Worm (Caenorhabditis elegans) whole organism, young adult: ENCODE measurements around the gene cut-6.

Experiments
- B0019.2 ChIP-seq: fragments of 200-800 bp; sonication (Bioruptor generic); conservative IDR thresholded peaks from 2 replicates; pipeline ENCODE4 v1.3.6; 2022; ENCODE audit warnings: missing genetic modification reagents, missing genetic modification characterization, missing compliant biosample characterization
- B0336.3 ChIP-seq: fragments of 200-800 bp; sonication (Bioruptor generic); IDR thresholded peaks from 2 replicates; pipeline ENCODE4 v1.3.6; 2022; ENCODE audit warnings: missing genetic modification characterization, missing compliant biosample characterization
- F22D6.2 ChIP-seq: sonication (generic microtip); optimal IDR thresholded peaks from 2 replicates; lab custom pipeline; 2016; ENCODE audit warnings: mild to moderate bottlenecking, missing genetic modification characterization, missing compliant biosample characterization
- F23B12.7 ChIP-seq: sonication (generic microtip); optimal IDR thresholded peaks from 2 replicates; lab custom pipeline; 2017; ENCODE audit warnings: missing genetic modification characterization, mild to moderate bottlenecking, missing compliant biosample characterization, antibody characterized with exemption, moderate library complexity; ENCODE audit not compliant: insufficient read depth
- F33H1.4 ChIP-seq: fragments of 200-800 bp; sonication (Bioruptor generic); IDR thresholded peaks from 2 replicates; pipeline ENCODE4 v1.3.6; 2022; ENCODE audit warnings: missing genetic modification reagents, missing genetic modification characterization, missing compliant biosample characterization
- F52B5.7 ChIP-seq: sonication (generic microtip); optimal IDR thresholded peaks from 2 replicates; lab custom pipeline; 2016; ENCODE audit warnings: mild to moderate bottlenecking, missing genetic modification characterization, missing compliant biosample characterization
- F57A8.1 ChIP-seq: fragments of 200-800 bp; sonication (Bioruptor generic); optimal IDR thresholded peaks from 2 replicates; lab custom pipeline; 2018; ENCODE audit warnings: mild to moderate bottlenecking, missing genetic modification characterization, moderate library complexity, missing compliant biosample characterization
- K11D2.4 ChIP-seq: fragments of 200-800 bp; sonication (Bioruptor generic); IDR thresholded peaks from 2 replicates; pipeline ENCODE4 v1.3.6; 2022; ENCODE audit warnings: missing genetic modification reagents, missing genetic modification characterization, missing compliant biosample characterization
- Y56A3A.18 ChIP-seq: fragments of 200-800 bp; sonication (Bioruptor generic); IDR thresholded peaks from 2 replicates; pipeline ENCODE4 v1.3.6; 2022; ENCODE audit warnings: missing genetic modification reagents, missing genetic modification characterization, missing compliant biosample characterization
- Y95B8A.8 ChIP-seq: fragments of 200-800 bp; sonication (Bioruptor generic); IDR thresholded peaks from 2 replicates; pipeline ENCODE4 v1.3.6; 2022; ENCODE audit warnings: missing genetic modification reagents, missing genetic modification characterization, missing compliant biosample characterization
- aptf-3 ChIP-seq: fragments of 200-800 bp; sonication (Bioruptor generic); IDR thresholded peaks from 2 replicates; pipeline ENCODE4 v1.3.6; 2022; ENCODE audit warnings: missing genetic modification characterization, missing compliant biosample characterization
- athp-1 ChIP-seq: sonication (generic microtip); optimal IDR thresholded peaks from 2 replicates; lab custom pipeline; 2017; ENCODE audit warnings: mild to moderate bottlenecking, missing genetic modification characterization, missing compliant biosample characterization
- attf-3 ChIP-seq: fragments of 200-800 bp; sonication (Bioruptor generic); conservative IDR thresholded peaks from 2 replicates; pipeline ENCODE4 v1.3.6; 2022; ENCODE audit warnings: missing genetic modification reagents, missing genetic modification characterization, missing compliant biosample characterization
- attf-5 ChIP-seq: fragments of 200-800 bp; sonication (Bioruptor generic); optimal IDR thresholded peaks from 2 replicates; lab custom pipeline; 2018; ENCODE audit warnings: mild to moderate bottlenecking, missing genetic modification characterization, missing compliant biosample characterization
- cebp-1 ChIP-seq, 2 experiments: fragments of 200-800 bp in 1 of 2; sonication (Bioruptor generic) in 1 of 2; sonication (generic microtip) in 1 of 2; IDR thresholded peaks in 1 of 2; optimal IDR thresholded peaks in 1 of 2; 2 replicates each; pipeline versions ENCODE4 v1.3.6 to Lab custom; 2017 to 2022; ENCODE audit warnings: missing compliant biosample characterization in 2 of 2, missing genetic modification characterization in 2 of 2, mild to moderate bottlenecking in 1 of 2, missing genetic modification reagents in 1 of 2, moderate library complexity in 1 of 2
- ceh-40 ChIP-seq: fragments of 200-800 bp; sonication (Bioruptor generic); IDR thresholded peaks from 2 replicates; pipeline ENCODE4 v1.3.6; 2022; ENCODE audit warnings: missing genetic modification characterization, missing compliant biosample characterization
- ceh-91 ChIP-seq: fragments of 200-800 bp; sonication (Bioruptor generic); IDR thresholded peaks from 2 replicates; pipeline ENCODE4 v1.3.6; 2022; ENCODE audit warnings: missing genetic modification reagents, missing genetic modification characterization, missing compliant biosample characterization
- dox-1 ChIP-seq: fragments of 200-800 bp; sonication (Bioruptor generic); IDR thresholded peaks from 2 replicates; pipeline ENCODE4 v1.3.6; 2022; ENCODE audit warnings: missing genetic modification reagents, missing genetic modification characterization, missing compliant biosample characterization
- egl-44 ChIP-seq: fragments of 200-800 bp; sonication (Bioruptor generic); IDR thresholded peaks from 2 replicates; pipeline ENCODE4 v1.3.6; 2022; ENCODE audit warnings: missing genetic modification reagents, missing genetic modification characterization, missing compliant biosample characterization
- ets-4 ChIP-seq: fragments of 200-800 bp; sonication (Bioruptor generic); optimal IDR thresholded peaks from 2 replicates; lab custom pipeline; 2018; ENCODE audit warnings: mild to moderate bottlenecking, missing genetic modification characterization, missing compliant biosample characterization
- fkh-3 ChIP-seq: sonication (generic microtip); optimal IDR thresholded peaks from 2 replicates; lab custom pipeline; 2016; ENCODE audit warnings: mild to moderate bottlenecking, missing genetic modification characterization, missing compliant biosample characterization
- gei-17 ChIP-seq: fragments of 200-800 bp; sonication (Bioruptor generic); optimal IDR thresholded peaks from 2 replicates; lab custom pipeline; 2018; ENCODE audit warnings: mild to moderate bottlenecking, missing genetic modification characterization, missing compliant biosample characterization
- hmg-1.2 ChIP-seq: fragments of 200-800 bp; sonication (Bioruptor generic); IDR thresholded peaks from 2 replicates; pipeline ENCODE4 v1.3.6; 2022; ENCODE audit warnings: missing genetic modification reagents, missing genetic modification characterization, missing compliant biosample characterization
- lag-1 ChIP-seq: fragments of 200-800 bp; sonication (Bioruptor generic); IDR thresholded peaks from 2 replicates; pipeline ENCODE4 v1.3.6; 2022; ENCODE audit warnings: missing genetic modification reagents, missing genetic modification characterization, missing compliant biosample characterization
- let-607 ChIP-seq, 2 experiments: fragments of 200-800 bp in 1 of 2; sonication (Bioruptor generic) in 1 of 2; sonication (generic microtip) in 1 of 2; optimal IDR thresholded peaks; 2 replicates each; lab custom pipeline; 2016 to 2018; ENCODE audit warnings: mild to moderate bottlenecking in 2 of 2, missing compliant biosample characterization in 2 of 2, missing genetic modification characterization in 2 of 2, moderate library complexity in 2 of 2, missing genotype in 1 of 2
- lin-35 ChIP-seq, 3 experiments: fragments of 150-350 bp in 2 of 3; sonication (generic microtip) in 1 of 3; optimal IDR thresholded peaks; 2 replicates each; lab custom pipeline; 2014 to 2018; ENCODE audit warnings: missing biosample characterization in 3 of 3, missing genetic modification characterization in 3 of 3, missing genetic modification reagents in 3 of 3
- lin-54 ChIP-seq: fragments of 200-800 bp; sonication (Bioruptor generic); optimal IDR thresholded peaks from 2 replicates; lab custom pipeline; 2018; ENCODE audit warnings: mild to moderate bottlenecking, missing genetic modification characterization, missing compliant biosample characterization
- lir-1 ChIP-seq: fragments of 200-800 bp; sonication (Bioruptor generic); conservative IDR thresholded peaks from 2 replicates; pipeline ENCODE4 v1.3.6; 2022; ENCODE audit warnings: missing genetic modification reagents, missing genetic modification characterization, missing compliant biosample characterization
- lsy-27 ChIP-seq: sonication (generic microtip); optimal IDR thresholded peaks from 2 replicates; lab custom pipeline; 2017; ENCODE audit warnings: missing genetic modification characterization, mild to moderate bottlenecking, missing compliant biosample characterization, antibody characterized with exemption, missing genotype, borderline replicate concordance; ENCODE audit not compliant: insufficient read depth
- madf-6 ChIP-seq: fragments of 200-800 bp; sonication (Bioruptor generic); IDR thresholded peaks from 2 replicates; pipeline ENCODE4 v1.3.6; 2022; ENCODE audit warnings: missing genetic modification reagents, missing genetic modification characterization, missing compliant biosample characterization
- mcd-1 ChIP-seq: fragments of 200-800 bp; sonication (Bioruptor generic); IDR thresholded peaks from 2 replicates; pipeline ENCODE4 v1.3.6; 2022; ENCODE audit warnings: missing genetic modification reagents, missing genetic modification characterization, missing compliant biosample characterization
- mel-28 ChIP-seq: sonication (generic microtip); optimal IDR thresholded peaks from 2 replicates; lab custom pipeline; 2016; ENCODE audit warnings: borderline replicate concordance, mild to moderate bottlenecking, missing genetic modification characterization, missing compliant biosample characterization
- mxl-1 ChIP-seq: sonication (generic microtip); optimal IDR thresholded peaks from 2 replicates; lab custom pipeline; 2016; ENCODE audit warnings: missing genetic modification characterization, missing compliant biosample characterization
- nfya-2 ChIP-seq: fragments of 200-800 bp; sonication (Bioruptor generic); IDR thresholded peaks from 2 replicates; pipeline ENCODE4 v1.3.6; 2022; ENCODE audit warnings: missing genetic modification reagents, missing genetic modification characterization, missing compliant biosample characterization
- nfyb-1 ChIP-seq: fragments of 200-800 bp; sonication (Bioruptor generic); IDR thresholded peaks from 2 replicates; pipeline ENCODE4 v1.3.6; 2022; ENCODE audit warnings: missing genetic modification reagents, missing genetic modification characterization, missing compliant biosample characterization
- rpc-1 ChIP-seq, 2 experiments: fragments of 150-350 bp in 1 of 2; sonication (generic microtip) in 1 of 2; optimal IDR thresholded peaks; 2 replicates each; lab custom pipeline; 2014 to 2018; ENCODE audit warnings: missing biosample characterization in 1 of 2, missing genetic modification characterization in 1 of 2, missing genetic modification reagents in 1 of 2, missing genotype in 1 of 2
- snpc-1.3 ChIP-seq: sonication (generic microtip); optimal IDR thresholded peaks from 2 replicates; lab custom pipeline; 2017; ENCODE audit warnings: missing genetic modification characterization, mild to moderate bottlenecking, missing compliant biosample characterization, antibody characterized with exemption, moderate library complexity, missing genotype, missing genetic modification reagents; ENCODE audit not compliant: insufficient read depth
- snpc-4 ChIP-seq, 5 experiments: fragments of 150-350 bp in 1 of 5; sonication (generic microtip) in 4 of 5; optimal IDR thresholded peaks; 2 replicates each; lab custom pipeline; 2014 to 2018; ENCODE audit warnings: missing genetic modification characterization in 5 of 5, missing biosample characterization in 3 of 5, antibody characterized with exemption in 2 of 5, mild to moderate bottlenecking in 2 of 5, missing compliant biosample characterization in 2 of 5, missing genotype in 2 of 5, moderate library complexity in 2 of 5, missing genetic modification reagents in 1 of 5
- tbp1 ChIP-seq: fragments of 200-800 bp; sonication (Bioruptor generic); optimal IDR thresholded peaks from 2 replicates; lab custom pipeline; 2018; ENCODE audit warnings: mild to moderate bottlenecking, missing genetic modification characterization, missing compliant biosample characterization
- tbx-9 ChIP-seq: sonication (generic microtip); optimal IDR thresholded peaks from 2 replicates; lab custom pipeline; 2016; ENCODE audit warnings: borderline replicate concordance, missing genetic modification characterization, inconsistent platforms, missing compliant biosample characterization
- zim-3 ChIP-seq: sonication (generic microtip); optimal IDR thresholded peaks from 2 replicates; lab custom pipeline; 2017; ENCODE audit warnings: mild to moderate bottlenecking, missing genetic modification characterization, moderate library complexity, missing compliant biosample characterization
- ztf-18 ChIP-seq: sonication (generic microtip); optimal IDR thresholded peaks from 2 replicates; lab custom pipeline; 2016; ENCODE audit warnings: missing genotype, mild to moderate bottlenecking, missing genetic modification characterization, missing compliant biosample characterization
- ztf-26 ChIP-seq: sonication (generic microtip); optimal IDR thresholded peaks from 2 replicates; lab custom pipeline; 2017; ENCODE audit warnings: missing genetic modification characterization, missing compliant biosample characterization
- ztf-3 ChIP-seq: fragments of 200-800 bp; sonication (Bioruptor generic); optimal IDR thresholded peaks from 2 replicates; lab custom pipeline; 2018; ENCODE audit warnings: mild to moderate bottlenecking, missing genetic modification characterization, missing compliant biosample characterization

cut-6 gene

DNA sequence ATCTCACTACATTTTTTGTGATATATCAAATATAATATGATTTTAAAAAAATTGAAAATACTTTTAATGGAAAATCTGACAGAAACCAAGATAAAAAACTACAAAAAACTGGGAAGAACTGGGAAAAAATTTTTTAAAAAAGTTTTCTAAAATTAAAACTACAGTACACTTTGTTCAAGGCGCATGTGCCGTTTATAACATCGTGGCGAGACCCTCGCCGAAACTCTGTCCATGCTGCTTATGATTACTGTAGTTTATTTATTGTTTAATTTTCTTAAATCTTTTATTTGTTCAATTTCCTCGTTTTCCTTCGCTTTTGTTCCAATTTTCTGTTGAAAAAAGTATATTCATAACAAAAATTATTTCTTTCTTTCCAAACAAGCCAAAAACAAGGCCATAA lies 29.8 kb upstream of the cut-6 start, which contains the start of gene athp-1 (continued):
- TF ChIP-seq let-607 (tag; optimal IDR thresholded peaks at IDR 0.05; lab: Kevin White, UChicago) (no peak), ceh-40 (no peak), mxl-1 (tag; lab: Kevin White, UChicago) (no peak), K11D2.4 (no peak), lag-1 (GFP tag; lab: Robert Waterston, UW) (no peak), Y95B8A.8 (GFP tag; lab: Robert Waterston, UW) (no peak), mel-28 (tag; lab: Kevin White, UChicago) (no peak), lin-35 (GFP tag; optimal IDR thresholded peaks at IDR 0.05; lab: Kevin White, UChicago) (no peak), cebp-1 (GFP tag; IDR thresholded peaks at IDR 0.05; lab: Robert Waterston, UW) (no peak), cebp-1 (tag; optimal IDR thresholded peaks at IDR 0.05; lab: Kevin White, UChicago) (no peak), fkh-3 (tag; lab: Kevin White, UChicago) (no peak), nfyb-1 (GFP tag; lab: Robert Waterston, UW) (no peak), F52B5.7 (tag; lab: Kevin White, UChicago) (no peak), aptf-3 (GFP tag; lab: Robert Waterston, UW) (no peak), gei-17 (GFP tag; lab: Kevin White, UChicago) (no peak), ets-4 (no peak), nfya-2 (GFP tag; lab: Robert Waterston, UW) (no peak), Y56A3A.18 (GFP tag; lab: Robert Waterston, UW) (no peak)

DNA sequence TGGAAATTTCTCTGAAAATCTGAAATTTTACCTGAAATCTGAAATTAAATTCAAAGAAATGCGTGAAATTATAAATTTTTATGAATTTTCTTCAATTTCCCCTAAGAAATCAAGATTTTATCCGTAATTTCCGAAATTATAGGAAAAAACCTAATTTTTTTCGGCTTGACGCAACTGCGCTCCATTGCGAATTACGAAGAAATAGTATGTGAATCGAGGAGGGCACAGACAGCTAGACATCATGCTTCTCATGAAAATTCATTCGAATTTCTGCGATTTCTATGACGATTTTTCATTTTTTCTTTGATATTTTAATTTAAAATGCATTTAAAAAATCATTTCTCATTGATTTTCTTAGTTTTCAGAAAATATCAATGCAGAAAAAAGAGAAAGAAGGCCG lies 29.3 kb upstream of the cut-6 start:
- TF ChIP-seq madf-6 (GFP tag; lab: Robert Waterston, UW) (peak; percentile 56), attf-3 (GFP tag; lab: Robert Waterston, UW) (no peak), athp-1 (peak; percentile 1), lin-35 (GFP tag; optimal IDR thresholded peaks at IDR 0.05; lab: Kevin White, UChicago) (peak in 1 of 3 experiments; percentile 13), lin-54 (GFP tag; lab: Kevin White, UChicago) (peak; percentile 6), ztf-3 (GFP tag; lab: Kevin White, UChicago) (no peak), F33H1.4 (GFP tag; lab: Robert Waterston, UW) (peak; percentile 43), snpc-4 (GFP tag; optimal IDR thresholded peaks at IDR 0.05; lab: Kevin White, UChicago) (no peak), snpc-4 (tag; optimal IDR thresholded peaks at IDR 0.05; lab: Kevin White, UChicago) (peak in 1 of 4 experiments; percentile 29), attf-5 (peak; percentile 42), hmg-1.2 (peak; percentile 97), mcd-1 (peak; percentile 94), F23B12.7 (tag; lab: Kevin White, UChicago) (peak; percentile 3), ceh-91 (GFP tag; lab: Robert Waterston, UW) (no peak), dox-1 (GFP tag; lab: Robert Waterston, UW) (no peak)
- TF ChIP-seq, all 124 proteins: peak for 10

- TF ChIP-seq B0336.3 (GFP tag; lab: Robert Waterston, UW) (no peak), F22D6.2 (tag; lab: Kevin White, UChicago) (no peak), gei-17 (GFP tag; lab: Kevin White, UChicago) (no peak), B0019.2 (GFP tag; lab: Robert Waterston, UW) (no peak), lir-1 (GFP tag; lab: Robert Waterston, UW) (no peak), cebp-1 (GFP tag; IDR thresholded peaks at IDR 0.05; lab: Robert Waterston, UW) (no peak), cebp-1 (tag; optimal IDR thresholded peaks at IDR 0.05; lab: Kevin White, UChicago) (no peak), snpc-1.3 (tag; lab: Kevin White, UChicago) (no peak), tbx-9 (tag; lab: Kevin White, UChicago) (no peak), ceh-40 (no peak), ztf-26 (tag; lab: Kevin White, UChicago) (no peak), F57A8.1 (GFP tag; lab: Kevin White, UChicago) (no peak), zim-3 (tag; lab: Kevin White, UChicago) (no peak), tbp1 (GFP tag; lab: Kevin White, UChicago) (no peak), egl-44 (no peak), lsy-27 (tag; lab: Kevin White, UChicago) (no peak), ztf-18 (tag; lab: Kevin White, UChicago) (no peak), rpc-1 (optimal IDR thresholded peaks at IDR 0.05; lab: Kevin White, UChicago) (no peak), rpc-1 (tag; optimal IDR thresholded peaks at IDR 0.05; lab: Kevin White, UChicago) (no peak)
These were observed 22.4 kb upstream of the cut-6 start for ce11 chrIII:10888824-10889223.
